Worm (Caenorhabditis elegans) whole organism, L4 larva: ENCODE results near the gene imph-1.

ENCODE experiments used
- ZK546.5 ChIP-seq, 2 experiments: sonication (generic microtip); optimal IDR thresholded peaks; 2 replicates each; lab custom pipeline; 2017; ENCODE audit warnings: missing biosample characterization in 2 of 2, missing genetic modification characterization in 2 of 2
- aha-1 ChIP-seq: fragments of 150-350 bp; peaks from one replicate; lab custom pipeline; 2014; ENCODE audit warnings: missing biosample characterization, missing genetic modification characterization
- egl-27 ChIP-seq: sonication (generic microtip); optimal IDR thresholded peaks from 3 replicates; lab custom pipeline; 2017; ENCODE audit warnings: missing biosample characterization, missing genetic modification reagents, missing genetic modification characterization
- fkh-10 ChIP-seq: fragments of 150-350 bp; optimal IDR thresholded peaks from 2 replicates; lab custom pipeline; 2014; ENCODE audit warnings: missing biosample characterization, missing genetic modification reagents, missing genetic modification characterization
- lin-13 ChIP-seq: fragments of 150-350 bp; optimal IDR thresholded peaks from 2 replicates; lab custom pipeline; 2014; ENCODE audit warnings: missing biosample characterization, missing genetic modification reagents, missing genetic modification characterization
- lin-39 ChIP-seq: fragments of 150-350 bp; optimal IDR thresholded peaks from 2 replicates; lab custom pipeline; 2014; ENCODE audit warnings: missing biosample characterization, missing genetic modification reagents, missing genetic modification characterization
- nhr-76 ChIP-seq: fragments of 150-350 bp; optimal IDR thresholded peaks from 2 replicates; lab custom pipeline; 2014; ENCODE audit warnings: missing biosample characterization, missing genetic modification characterization
- nhr-77 ChIP-seq: fragments of 150-350 bp; optimal IDR thresholded peaks from 2 replicates; lab custom pipeline; 2014; ENCODE audit warnings: missing biosample characterization, missing genetic modification characterization

DNA sequence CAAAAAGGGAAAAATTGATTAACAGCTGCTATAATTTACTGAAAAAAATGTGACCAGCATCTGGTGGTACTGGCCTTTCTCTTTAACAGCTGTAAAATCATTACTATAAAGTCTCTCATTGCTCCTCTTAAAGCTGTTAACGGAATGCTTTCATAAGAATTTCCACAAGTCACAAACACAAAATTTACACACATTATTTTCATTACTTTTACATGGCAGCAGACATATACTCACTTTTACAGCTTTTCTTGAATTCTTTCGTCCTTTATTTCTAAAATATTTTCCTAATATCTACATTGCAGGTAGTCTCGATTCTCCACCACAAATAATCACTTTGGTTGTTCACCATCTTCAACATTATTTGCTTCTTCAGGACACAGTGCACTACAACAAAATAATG is at the start of gene imph-1:
- no peak for TF ChIP-seq fkh-10
- TF ChIP-seq egl-27 (tag; lab: Kevin White, UChicago), result no peak
- TF ChIP-seq lin-13 (GFP tag; lab: Kevin White, UChicago), result no peak
- no peak for TF ChIP-seq nhr-77 (tag; lab: Kevin White, UChicago)
- no peak for TF ChIP-seq nhr-76
- no peak for TF ChIP-seq aha-1
- TF ChIP-seq lin-39 (tag; lab: Kevin White, UChicago), result no peak
- no peak for TF ChIP-seq ZK546.5 (tag; optimal IDR thresholded peaks at IDR 0.05; lab: Kevin White, UChicago)
